Fruit fly (Drosophila melanogaster) whole organism, embryonic: ENCODE results near the gene Schip1.

Source experiments
- CG1024 ChIP-seq: fragments of 200-800 bp; sonication (Bioruptor generic); IDR thresholded peaks from 2 replicates; pipeline ENCODE4 v1.3.6; 2022; ENCODE audit warnings: missing biosample characterization, missing genetic modification characterization
- CG12942 ChIP-seq: fragments of 200-800 bp; sonication (Bioruptor generic); optimal IDR thresholded peaks from 3 replicates; lab custom pipeline; 2016; ENCODE audit warnings: missing biosample characterization, missing genetic modification characterization
- CG15011 ChIP-seq: fragments of 200-800 bp; sonication (Bioruptor generic); optimal IDR thresholded peaks from 3 replicates; lab custom pipeline; 2018; ENCODE audit warnings: missing biosample characterization, mild to moderate bottlenecking, missing genetic modification characterization
- CG1529 ChIP-seq: fragments of 200-800 bp; sonication (Bioruptor generic); optimal IDR thresholded peaks from 3 replicates; lab custom pipeline; 2018; ENCODE audit warnings: missing biosample characterization, missing genetic modification characterization
- CG1603 ChIP-seq: fragments of 200-800 bp; sonication (Bioruptor generic); optimal IDR thresholded peaks from 2 replicates; lab custom pipeline; 2019; ENCODE audit warnings: missing biosample characterization, mild to moderate bottlenecking, missing genetic modification characterization, moderate library complexity
- CG18599 ChIP-seq: fragments of 200-800 bp; sonication (Bioruptor generic); optimal IDR thresholded peaks from 3 replicates; lab custom pipeline; 2017; ENCODE audit warnings: missing biosample characterization, missing genetic modification characterization, mild to moderate bottlenecking, moderate library complexity, missing genetic modification reagents
- CG2199 ChIP-seq: fragments of 200-800 bp; sonication (Bioruptor generic); IDR thresholded peaks from 3 replicates; pipeline ENCODE4 v1.3.6; 2022; ENCODE audit warnings: missing biosample characterization, missing genetic modification characterization
- CG31441 ChIP-seq: fragments of 200-800 bp; sonication (Bioruptor generic); IDR thresholded peaks from 2 replicates; pipeline ENCODE4 v1.3.6; 2022; ENCODE audit warnings: missing biosample characterization, missing genetic modification characterization
- CG33213 ChIP-seq: fragments of 200-800 bp; sonication (Bioruptor generic); optimal IDR thresholded peaks from 3 replicates; lab custom pipeline; 2016; ENCODE audit warnings: missing biosample characterization, missing genetic modification characterization
- CG3838 ChIP-seq: fragments of 200-800 bp; sonication (Bioruptor generic); optimal IDR thresholded peaks from 3 replicates; lab custom pipeline; 2016; ENCODE audit warnings: missing biosample characterization, missing genetic modification characterization
- CG4707 ChIP-seq: fragments of 200-800 bp; sonication (Bioruptor generic); optimal IDR thresholded peaks from 2 replicates; lab custom pipeline; 2018; ENCODE audit warnings: missing biosample characterization, mild to moderate bottlenecking, missing genetic modification characterization, moderate library complexity
- CG6765 ChIP-seq: fragments of 200-800 bp; sonication (Bioruptor generic); optimal IDR thresholded peaks from 3 replicates; lab custom pipeline; 2017; ENCODE audit warnings: missing biosample characterization, mild to moderate bottlenecking, missing genetic modification characterization
- CG6813 ChIP-seq: fragments of 200-800 bp; sonication (Bioruptor generic); optimal IDR thresholded peaks from 2 replicates; lab custom pipeline; 2017; ENCODE audit warnings: missing biosample characterization, missing genetic modification characterization, mild to moderate bottlenecking, moderate library complexity, missing genetic modification reagents
- CG7271 ChIP-seq: fragments of 200-800 bp; sonication (Bioruptor generic); optimal IDR thresholded peaks from 2 replicates; lab custom pipeline; 2018; ENCODE audit warnings: missing biosample characterization, mild to moderate bottlenecking, missing genetic modification characterization, moderate library complexity
- CG8281 ChIP-seq: fragments of 200-800 bp; sonication (Bioruptor generic); optimal IDR thresholded peaks from 2 replicates; lab custom pipeline; 2018; ENCODE audit warnings: missing biosample characterization, mild to moderate bottlenecking, missing genetic modification characterization, moderate library complexity
- CG8388 ChIP-seq: fragments of 200-800 bp; sonication (Bioruptor generic); optimal IDR thresholded peaks from 2 replicates; lab custom pipeline; 2019; ENCODE audit warnings: missing biosample characterization, mild to moderate bottlenecking, missing genetic modification characterization, moderate library complexity
- CG9609 ChIP-seq: fragments of 200-800 bp; sonication (Bioruptor generic); optimal IDR thresholded peaks from 3 replicates; lab custom pipeline; 2016; ENCODE audit warnings: missing biosample characterization, missing genetic modification characterization
- CTCF ChIP-seq: fragments of 200-800 bp; sonication (Bioruptor generic); optimal IDR thresholded peaks from 2 replicates; lab custom pipeline; 2017; ENCODE audit warnings: missing biosample characterization, mild to moderate bottlenecking, missing genetic modification characterization, moderate library complexity
- Camta ChIP-seq: fragments of 200-800 bp; sonication (Bioruptor generic); optimal IDR thresholded peaks from 2 replicates; lab custom pipeline; 2016; ENCODE audit warnings: missing biosample characterization, missing genetic modification characterization
- Dek ChIP-seq: fragments of 200-800 bp; sonication (Bioruptor generic); optimal IDR thresholded peaks from 3 replicates; lab custom pipeline; 2019; ENCODE audit warnings: missing biosample characterization, mild to moderate bottlenecking, missing genetic modification characterization, moderate library complexity
- Drgx ChIP-seq: fragments of 200-800 bp; sonication (Bioruptor generic); IDR thresholded peaks from 2 replicates; pipeline ENCODE4 v1.3.6; 2022; ENCODE audit warnings: missing biosample characterization, missing genetic modification characterization
- ERR ChIP-seq: fragments of 200-800 bp; sonication (Bioruptor generic); optimal IDR thresholded peaks from 2 replicates; lab custom pipeline; 2016; ENCODE audit warnings: missing biosample characterization, missing genetic modification characterization
- Med ChIP-seq: fragments of 200-800 bp; sonication (Bioruptor generic); peaks from one replicate; lab custom pipeline; 2016; ENCODE audit warnings: missing biosample characterization, missing genetic modification characterization, mild to moderate bottlenecking, inconsistent platforms, moderate library complexity
- NK7.1 ChIP-seq: fragments of 200-800 bp; sonication (Bioruptor generic); optimal IDR thresholded peaks from 3 replicates; lab custom pipeline; 2016; ENCODE audit warnings: missing biosample characterization, missing genetic modification characterization
- NfI ChIP-seq: fragments of 200-800 bp; sonication (Bioruptor generic); optimal IDR thresholded peaks from 3 replicates; lab custom pipeline; 2018; ENCODE audit warnings: missing biosample characterization, mild to moderate bottlenecking, missing genetic modification characterization, moderate library complexity
- Pdp1 ChIP-seq, 2 experiments: fragments of 200-800 bp; sonication (Bioruptor generic); optimal IDR thresholded peaks; 3 replicates each; lab custom pipeline; 2016; ENCODE audit warnings: missing biosample characterization in 2 of 2, missing genetic modification characterization in 2 of 2, mild to moderate bottlenecking in 1 of 2, moderate library complexity in 1 of 2
- Side ChIP-seq: fragments of 200-800 bp; sonication (Bioruptor generic); optimal IDR thresholded peaks from 2 replicates; lab custom pipeline; 2016; ENCODE audit warnings: missing biosample characterization, missing genetic modification characterization
- Spps ChIP-seq: fragments of 200-800 bp; sonication (Bioruptor generic); optimal IDR thresholded peaks from 2 replicates; lab custom pipeline; 2018; ENCODE audit warnings: missing biosample characterization, mild to moderate bottlenecking, missing genetic modification characterization
- TFAM ChIP-seq: fragments of 200-800 bp; sonication (Bioruptor generic); optimal IDR thresholded peaks from 2 replicates; lab custom pipeline; 2017; ENCODE audit warnings: missing biosample characterization, missing genetic modification characterization, inconsistent platforms
- Taf1 ChIP-seq: fragments of 200-800 bp; sonication (Bioruptor generic); IDR thresholded peaks from 2 replicates; pipeline ENCODE4 v1.3.6; 2022; ENCODE audit warnings: missing biosample characterization, missing genetic modification characterization
- Trl ChIP-seq, 3 experiments: fragments of >200 bp in 2 of 3; fragments of 200-800 bp in 1 of 3; sonication (Bioruptor generic) in 1 of 3; optimal IDR thresholded peaks; 2 replicates in 1 of 3; 3 replicates in 2 of 3; lab custom pipeline; 2016 to 2017; ENCODE audit warnings: missing biosample characterization in 1 of 3, missing genetic modification characterization in 1 of 3
- ash1 ChIP-seq: fragments of 200-800 bp; sonication (Bioruptor generic); optimal IDR thresholded peaks from 2 replicates; lab custom pipeline; 2018; ENCODE audit warnings: missing biosample characterization, mild to moderate bottlenecking, missing genetic modification characterization
- br ChIP-seq: fragments of >200 bp; optimal IDR thresholded peaks from 2 replicates; lab custom pipeline; 2017
- chm ChIP-seq: fragments of 200-800 bp; sonication (Bioruptor generic); IDR thresholded peaks from 2 replicates; pipeline ENCODE4 v1.3.6; 2022; ENCODE audit warnings: missing biosample characterization, missing genetic modification characterization
- dm ChIP-seq: fragments of 200-800 bp; sonication (Bioruptor generic); optimal IDR thresholded peaks from 3 replicates; lab custom pipeline; 2016; ENCODE audit warnings: missing biosample characterization, missing genetic modification characterization
- dpn ChIP-seq, 2 experiments: fragments of 200-800 bp; sonication (Bioruptor generic); optimal IDR thresholded peaks; 3 replicates each; lab custom pipeline; 2016; ENCODE audit warnings: missing biosample characterization in 2 of 2, missing genetic modification characterization in 2 of 2
- exex ChIP-seq: fragments of 200-800 bp; sonication (Bioruptor generic); optimal IDR thresholded peaks from 4 replicates; lab custom pipeline; 2018; ENCODE audit warnings: missing biosample characterization, mild to moderate bottlenecking, missing genetic modification characterization, moderate library complexity
- eyg ChIP-seq: fragments of 200-800 bp; sonication (Bioruptor generic); optimal IDR thresholded peaks from 3 replicates; lab custom pipeline; 2016; ENCODE audit warnings: missing biosample characterization, missing genetic modification characterization
- fd64A ChIP-seq: fragments of 200-800 bp; sonication (Bioruptor generic); optimal IDR thresholded peaks from 3 replicates; lab custom pipeline; 2018; ENCODE audit warnings: missing biosample characterization, mild to moderate bottlenecking, missing genetic modification characterization
- fd96Cb ChIP-seq: fragments of 200-800 bp; sonication (Bioruptor generic); optimal IDR thresholded peaks from 2 replicates; lab custom pipeline; 2018; ENCODE audit warnings: missing biosample characterization, mild to moderate bottlenecking, missing genetic modification characterization, moderate library complexity
- gcm2 ChIP-seq: fragments of 200-800 bp; sonication (Bioruptor generic); optimal IDR thresholded peaks from 2 replicates; lab custom pipeline; 2016; ENCODE audit warnings: missing biosample characterization, missing genetic modification characterization
- hb ChIP-seq: fragments of 200-800 bp; sonication (Bioruptor generic); IDR thresholded peaks from 3 replicates; pipeline ENCODE4 v1.3.6; 2022; ENCODE audit warnings: missing biosample characterization, missing genetic modification characterization; ENCODE audit not compliant: partially characterized antibody
- mirr ChIP-seq: fragments of 200-800 bp; sonication (Bioruptor generic); optimal IDR thresholded peaks from 3 replicates; lab custom pipeline; 2018; ENCODE audit warnings: missing biosample characterization, mild to moderate bottlenecking, missing genetic modification characterization
- nau ChIP-seq: fragments of 200-800 bp; sonication (Bioruptor generic); optimal IDR thresholded peaks from 3 replicates; lab custom pipeline; 2017; ENCODE audit warnings: missing biosample characterization, mild to moderate bottlenecking, missing genetic modification characterization, missing genetic modification reagents
- nom ChIP-seq: fragments of 200-800 bp; sonication (Bioruptor generic); optimal IDR thresholded peaks from 2 replicates; lab custom pipeline; 2017; ENCODE audit warnings: missing biosample characterization, missing genetic modification characterization, mild to moderate bottlenecking, moderate library complexity, missing genetic modification reagents
- pnt ChIP-seq: fragments of 200-800 bp; sonication (Bioruptor generic); optimal IDR thresholded peaks from 3 replicates; lab custom pipeline; 2016; ENCODE audit warnings: missing biosample characterization, missing genetic modification characterization
- prd ChIP-seq, 3 experiments: fragments of >200 bp in 2 of 3; fragments of 200-800 bp in 1 of 3; sonication (Bioruptor generic) in 1 of 3; optimal IDR thresholded peaks in 2 of 3; IDR thresholded peaks in 1 of 3; 2 replicates in 2 of 3; 3 replicates in 1 of 3; pipeline versions ENCODE4 v1.3.6 to Lab custom; 2017 to 2022; ENCODE audit warnings: missing biosample characterization in 1 of 3, missing genetic modification characterization in 1 of 3
- sisA ChIP-seq: fragments of 200-800 bp; sonication (Bioruptor generic); IDR thresholded peaks from 2 replicates; pipeline ENCODE4 v1.3.6; 2022; ENCODE audit warnings: missing biosample characterization, missing genetic modification characterization
- trem ChIP-seq: fragments of 200-800 bp; optimal IDR thresholded peaks from 3 replicates; lab custom pipeline; 2019; ENCODE audit warnings: missing biosample characterization, mild to moderate bottlenecking, missing genetic modification characterization, moderate library complexity
- tup ChIP-seq: fragments of 200-800 bp; sonication (Bioruptor generic); optimal IDR thresholded peaks from 2 replicates; lab custom pipeline; 2016; ENCODE audit warnings: missing biosample characterization, mild to moderate bottlenecking, missing genetic modification characterization, moderate library complexity
- twi ChIP-seq: fragments of 200-800 bp; optimal IDR thresholded peaks from 2 replicates; lab custom pipeline; 2019; ENCODE audit warnings: missing biosample characterization, mild to moderate bottlenecking, missing genetic modification characterization, moderate library complexity
- yki ChIP-seq: fragments of >200 bp; optimal IDR thresholded peaks from 3 replicates; lab custom pipeline; 2018

The Schip1 gene

dm6 chr2L:10342471-10342870, 11.6 kb upstream of the Schip1 start, which contains the start of gene Sps2 (continued):
- TF ChIP-seq CG31441 (GFP tag; lab: Robert Waterston, UW) = 0 out of 2 replicates have a peak, but pooled peaks have one; percentile 9
- TF ChIP-seq exex (tag; lab: Kevin White, UChicago) = no peak
- no peak for TF ChIP-seq CG1024 (GFP tag; lab: Robert Waterston, UW)
- peak; percentile 81 for TF ChIP-seq Med
- TF ChIP-seq dm (GFP tag; lab: Kevin White, UChicago) = no peak
- TF ChIP-seq CG3838 = no peak
- no peak for TF ChIP-seq CG18599 (GFP tag; lab: Kevin White, UChicago)
- peak in 1 of 2 experiments; percentile 6 for TF ChIP-seq dpn (GFP tag; optimal IDR thresholded peaks at IDR 0.05; lab: Kevin White, UChicago)
- TF ChIP-seq NfI (GFP tag; lab: Kevin White, UChicago) = no peak
- no peak for TF ChIP-seq CG9609 (GFP tag; lab: Kevin White, UChicago)
- TF ChIP-seq sisA (GFP tag; lab: Robert Waterston, UW) = no peak
- TF ChIP-seq Pdp1 (GFP tag; optimal IDR thresholded peaks at IDR 0.05; lab: Kevin White, UChicago) = peak in 1 of 2 experiments; percentile 27
- no peak for TF ChIP-seq CG4707 (GFP tag; lab: Kevin White, UChicago)
- TF ChIP-seq CG15011 = no peak
- TF ChIP-seq CG6813 (GFP tag; lab: Kevin White, UChicago) = no peak
- peak; percentile 27 for TF ChIP-seq trem
- peak; percentile 17 for TF ChIP-seq Dek (tag; lab: Kevin White, UChicago)
- TF ChIP-seq eyg = no peak
- 0 out of 3 replicates have a peak, but pooled peaks have one; percentile 27 for TF ChIP-seq CG2199 (GFP tag; lab: Robert Waterston, UW)
- TF ChIP-seq CTCF (GFP tag; lab: Kevin White, UChicago) = no peak
- TF ChIP-seq chm (GFP tag; lab: Robert Waterston, UW) = no peak
- no peak for TF ChIP-seq Taf1
- no peak for TF ChIP-seq Camta
- no peak for TF ChIP-seq Trl (optimal IDR thresholded peaks at IDR 0.05; lab: Kevin White, UChicago)
- no peak for TF ChIP-seq Trl (GFP tag; optimal IDR thresholded peaks at IDR 0.05; lab: Kevin White, UChicago)
- TF ChIP-seq CG12942 (GFP tag; lab: Kevin White, UChicago) = no peak
- TF ChIP-seq fd96Cb (tag; lab: Kevin White, UChicago) = no peak
- TF ChIP-seq prd (optimal IDR thresholded peaks at IDR 0.05; lab: Kevin White, UChicago) = no peak
- no peak for TF ChIP-seq prd (GFP tag; IDR thresholded peaks at IDR 0.05; lab: Robert Waterston, UW)
- TF ChIP-seq CG8388 (GFP tag; lab: Kevin White, UChicago) = peak; percentile 51
- TF ChIP-seq TFAM (GFP tag; lab: Kevin White, UChicago) = no peak
- no peak for TF ChIP-seq twi (tag; lab: Kevin White, UChicago)
- no peak for TF ChIP-seq nau (GFP tag; lab: Kevin White, UChicago)
- TF ChIP-seq Side = no peak
- TF ChIP-seq Drgx = no peak
- no peak for TF ChIP-seq fd64A (GFP tag; lab: Kevin White, UChicago)
- no peak for TF ChIP-seq CG6765 (GFP tag; lab: Kevin White, UChicago)
- TF ChIP-seq br (lab: Kevin White, UChicago) = no peak
- TF ChIP-seq CG1603 = peak; percentile 35
- no peak for TF ChIP-seq CG8281 (tag; lab: Kevin White, UChicago)
- TF ChIP-seq mirr (GFP tag; lab: Kevin White, UChicago) = no peak
- TF ChIP-seq CG1529 = no peak
- no peak for TF ChIP-seq ERR
- TF ChIP-seq nom = no peak
- no peak for TF ChIP-seq ash1 (GFP tag; lab: Kevin White, UChicago)
- no peak for TF ChIP-seq yki
- TF ChIP-seq pnt (GFP tag; lab: Kevin White, UChicago) = no peak
- TF ChIP-seq gcm2 (GFP tag; lab: Kevin White, UChicago) = no peak
- no peak for TF ChIP-seq tup (GFP tag; lab: Kevin White, UChicago)
- TF ChIP-seq CG33213 (GFP tag; lab: Kevin White, UChicago) = no peak
- TF ChIP-seq CG7271 = no peak
- TF ChIP-seq NK7.1 (GFP tag; lab: Kevin White, UChicago) = no peak
- TF ChIP-seq Spps (tag; lab: Kevin White, UChicago) = no peak
- TF ChIP-seq hb = no peak
